Worm (Caenorhabditis elegans): ENCODE measurements around the gene rpl-26.
A peak's percentile ranks its signal among the peaks of the same experiment; 100 is the strongest.

DNA sequence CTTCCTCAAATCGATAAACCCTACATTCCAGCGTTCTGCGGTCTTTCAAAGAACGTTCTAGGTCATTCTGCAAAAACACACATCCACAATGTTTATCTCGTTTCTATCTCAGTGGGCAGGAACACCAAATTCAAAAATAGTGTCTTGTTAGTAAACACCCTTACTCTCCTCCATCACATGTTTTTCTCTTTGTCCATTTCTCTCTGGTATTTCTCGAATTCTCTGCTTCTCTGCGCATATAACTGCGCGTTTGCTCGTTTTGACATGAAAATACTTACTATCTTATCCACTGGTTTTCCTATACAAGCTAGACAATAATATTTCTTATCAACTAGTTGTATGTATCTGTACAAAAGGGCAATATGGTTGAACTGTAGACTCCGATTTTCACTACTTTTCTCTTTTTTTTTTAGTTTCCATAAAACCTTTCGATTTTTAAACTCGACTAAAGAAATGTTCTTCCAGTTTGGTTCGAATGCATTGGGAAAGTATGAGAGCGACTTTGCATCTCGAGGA lies 48.1 kb downstream of the rpl-26 start, which contains the start of gene pyr-1:
- TF ChIP-seq elt-1 (tag; optimal IDR thresholded peaks at IDR 0.05) (no peak), aly-2 (tag; optimal IDR thresholded peaks at IDR 0.05) (no peak), zag-1 (tag; optimal IDR thresholded peaks at IDR 0.05) (no peak), fos-1 (tag; optimal IDR thresholded peaks at IDR 0.05) (no peak), lin-39 (tag; optimal IDR thresholded peaks at IDR 0.05) (no peak), ZK546.5 (tag; optimal IDR thresholded peaks at IDR 0.05) (no peak), nhr-67 (tag; optimal IDR thresholded peaks at IDR 0.05) (no peak), ceh-28 (tag; optimal IDR thresholded peaks at IDR 0.05) (no peak), snpc-4 (tag; optimal IDR thresholded peaks at IDR 0.05) (no peak), skn-1 (tag; optimal IDR thresholded peaks at IDR 0.05) (no peak), pha-4 (tag; optimal IDR thresholded peaks at IDR 0.05) (peak; percentile 91), nhr-28 (tag; optimal IDR thresholded peaks at IDR 0.05) (no peak)
